Fruit fly (Drosophila melanogaster): ENCODE data around the gene CG32107.

Gene CG32107

DNA sequence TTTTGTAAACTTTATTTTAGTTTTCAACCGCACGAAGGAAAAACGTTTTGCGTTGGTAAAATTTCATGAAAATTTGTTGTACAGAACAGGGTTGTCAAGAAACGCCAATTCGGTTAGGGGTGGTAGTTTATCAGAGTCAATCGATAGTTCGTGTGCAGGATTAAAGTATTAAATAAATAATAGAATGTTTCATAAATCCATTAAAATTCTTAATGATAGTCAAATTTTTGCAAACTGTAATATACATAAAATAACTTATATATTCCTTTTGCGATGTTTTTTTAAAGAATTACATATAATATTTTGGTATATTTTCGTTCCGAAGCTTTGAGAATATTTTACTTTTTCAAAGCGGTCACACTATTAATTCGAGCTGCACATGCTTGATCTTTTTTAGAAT, 47.2 kb downstream of the CG32107 start, which contains the start of the genes Sf3a2 and CG42588 (continued):
- TF ChIP-seq ci (GFP tag; IDR thresholded peaks at IDR 0.05) (no peak), usp (GFP tag; optimal IDR thresholded peaks at IDR 0.05) (no peak), CG30431 (GFP tag; optimal IDR thresholded peaks at IDR 0.05) (no peak), CG18476 (GFP tag; optimal IDR thresholded peaks at IDR 0.05) (peak; percentile 39), sd (tag; optimal IDR thresholded peaks at IDR 0.05) (no peak), dmrt99B (tag; optimal IDR thresholded peaks at IDR 0.05) (no peak), CG1602 (GFP tag; optimal IDR thresholded peaks at IDR 0.05) (peak; percentile 79), CG11085 (GFP tag; IDR thresholded peaks at IDR 0.05) (no peak), CG8359 (GFP tag; optimal IDR thresholded peaks at IDR 0.05; ENCODE audit: borderline replicate concordance) (no peak), gcm (GFP tag; optimal IDR thresholded peaks at IDR 0.05) (peak; percentile 12), CG4854 (GFP tag; optimal IDR thresholded peaks at IDR 0.05) (peak; percentile 44), CG13123 (GFP tag; optimal IDR thresholded peaks at IDR 0.05) (peak; percentile 25), chinmo (GFP tag; IDR thresholded peaks at IDR 0.05; ENCODE audit: partially characterized antibody) (0 out of 4 replicates have a peak, but pooled peaks have one; percentile 7), CG34224 (GFP tag; IDR thresholded peaks at IDR 0.05; ENCODE audit: partially characterized antibody) (peak; percentile 74), sens (GFP tag) (peak; percentile 93), Mad (GFP tag; optimal IDR thresholded peaks at IDR 0.05) (peak; percentile 21), Sox102F (GFP tag; optimal IDR thresholded peaks at IDR 0.05) (no peak), eve (GFP tag; optimal IDR thresholded peaks at IDR 0.05) (no peak), vvl (GFP tag; IDR thresholded peaks at IDR 0.05) (peak; percentile 88; the same call in 1 of the 2 replicates), CG30020 (tag; optimal IDR thresholded peaks at IDR 0.05) (peak; percentile 79), CG7372 (GFP tag; IDR thresholded peaks at IDR 0.05) (0 out of 2 replicates have a peak, but pooled peaks have one; percentile 54), Oaz (GFP tag; IDR thresholded peaks at IDR 0.05) (no peak), CG1529 (GFP tag; optimal IDR thresholded peaks at IDR 0.05) (no peak), salm (tag; optimal IDR thresholded peaks at IDR 0.05) (no peak), CG9876 (GFP tag; optimal IDR thresholded peaks at IDR 0.05) (no peak), CG16863 (GFP tag; optimal IDR thresholded peaks at IDR 0.05) (no peak), CG14860 (GFP tag; IDR thresholded peaks at IDR 0.05; ENCODE audit: partially characterized antibody) (peak; percentile 62; the same call in 1 of the 3 replicates), CG3847 (GFP tag; IDR thresholded peaks at IDR 0.05) (peak; percentile 83), CG2875 (GFP tag; optimal IDR thresholded peaks at IDR 0.05) (no peak), btn (GFP tag; optimal IDR thresholded peaks at IDR 0.05) (no peak), sug (tag; optimal IDR thresholded peaks at IDR 0.05) (peak; percentile 74), CG11247 (GFP tag; IDR thresholded peaks at IDR 0.05) (peak; percentile 73), vnd (GFP tag; IDR thresholded peaks at IDR 0.05; ENCODE audit: partially characterized antibody) (peak; percentile 68), CG17359 (tag; optimal IDR thresholded peaks at IDR 0.05) (peak; percentile 48), z (GFP tag; IDR thresholded peaks at IDR 0.05) (no peak), zf30C (GFP tag; optimal IDR thresholded peaks at IDR 0.05) (no peak), CG7839 (tag; optimal IDR thresholded peaks at IDR 0.05) (no peak), Oli (tag; optimal IDR thresholded peaks at IDR 0.05) (no peak), HmgZ (tag; optimal IDR thresholded peaks at IDR 0.05) (peak; percentile 78), CG12299 (tag; optimal IDR thresholded peaks at IDR 0.05) (no peak), run (tag; optimal IDR thresholded peaks at IDR 0.05) (no peak), Doc2 (GFP tag; IDR thresholded peaks at IDR 0.05) (no peak), C15 (GFP tag; IDR thresholded peaks at IDR 0.05) (no peak), otp (GFP tag; IDR thresholded peaks at IDR 0.05) (no peak), kay (GFP tag; optimal IDR thresholded peaks at IDR 0.05) (peak; percentile 29), Gsc (GFP tag; IDR thresholded peaks at IDR 0.05) (no peak), nau (GFP tag; optimal IDR thresholded peaks at IDR 0.05) (no peak), Neu2 (GFP tag; optimal IDR thresholded peaks at IDR 0.05; ENCODE audit: borderline replicate concordance) (no peak), Stat92E (GFP tag; optimal IDR thresholded peaks at IDR 0.05) (peak in 1 of 3 experiments; percentile 54), CG9609 (GFP tag; optimal IDR thresholded peaks at IDR 0.05) (peak; percentile 10)
